Worm (Caenorhabditis elegans): ENCODE results near the gene manf-1.

DNA sequence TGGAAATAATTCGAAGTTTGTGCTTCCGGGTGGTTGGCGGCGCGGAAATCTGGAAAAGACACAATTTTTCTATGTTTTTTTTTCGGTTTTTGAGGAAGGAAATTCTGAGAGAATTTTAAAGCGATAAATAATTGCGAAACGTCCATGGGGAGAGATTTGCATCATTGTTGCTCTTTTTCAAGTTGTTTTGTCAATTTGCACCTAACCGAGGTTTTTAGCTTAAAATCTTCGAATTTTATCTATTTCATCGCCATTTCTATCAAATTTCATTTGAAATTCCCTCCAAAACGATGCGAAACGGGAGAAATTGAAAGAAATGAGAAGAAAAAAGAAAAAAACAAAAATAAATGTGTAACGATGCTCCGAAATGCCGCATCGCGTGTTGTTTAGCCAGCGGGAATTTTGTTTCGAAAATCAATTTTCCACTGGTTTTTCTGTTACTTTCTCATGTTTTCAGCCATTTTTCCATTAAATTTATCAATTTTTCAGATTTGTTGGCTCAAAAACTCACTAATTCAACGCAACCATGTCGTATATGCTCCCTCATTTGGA is 37.7 kb downstream of the manf-1 start, which contains the start of the genes nprt-1 and dib-1:
- TF ChIP-seq dpl-1 (GFP tag; optimal IDR thresholded peaks at IDR 0.05) (peak; percentile 83), unc-62 (GFP tag; optimal IDR thresholded peaks at IDR 0.05 in 1 of 2) (no peak), unc-62 (tag; optimal IDR thresholded peaks at IDR 0.05) (no peak), mdl-1 (tag; optimal IDR thresholded peaks at IDR 0.05) (no peak), F49E8.2 (tag; optimal IDR thresholded peaks at IDR 0.05; ENCODE audit: borderline replicate concordance) (no peak), pqm-1 (tag; optimal IDR thresholded peaks at IDR 0.05) (no peak), ceh-62 (tag; optimal IDR thresholded peaks at IDR 0.05) (no peak), ztf-11 (tag; optimal IDR thresholded peaks at IDR 0.05) (no peak), snpc-4 (tag; optimal IDR thresholded peaks at IDR 0.05) (no peak)
